Fruit fly (Drosophila melanogaster): ENCODE results near the gene Paip2.

Gene Paip2

dm6 chr3R:13012351-13012750 is 31.8 kb downstream of the Paip2 start (continued):
- TF ChIP-seq gsb-n (tag; optimal IDR thresholded peaks at IDR 0.05) = peak; percentile 14
- TF ChIP-seq Rfx (GFP tag; IDR thresholded peaks at IDR 0.05) = peak; percentile 75
- peak; percentile 77 for TF ChIP-seq dysf (GFP tag; IDR thresholded peaks at IDR 0.05)
- peak; percentile 52 for TF ChIP-seq CG16863 (GFP tag; optimal IDR thresholded peaks at IDR 0.05)
- peak; percentile 77 for TF ChIP-seq lab (GFP tag; optimal IDR thresholded peaks at IDR 0.05)
- TF ChIP-seq CG34422 (GFP tag; IDR thresholded peaks at IDR 0.05) = peak; percentile 86
- 0 out of 3 replicates have a peak, but pooled peaks have one; percentile 65 for TF ChIP-seq CG6175 (GFP tag; IDR thresholded peaks at IDR 0.05)
- peak; percentile 66 for TF ChIP-seq CG1647 (GFP tag; optimal IDR thresholded peaks at IDR 0.05)
- TF ChIP-seq sima (GFP tag; optimal IDR thresholded peaks at IDR 0.05) = no peak
- no peak for TF ChIP-seq Bteb2 (GFP tag; optimal IDR thresholded peaks at IDR 0.05)
- peak; percentile 21 for TF ChIP-seq Atf-2 (GFP tag; optimal IDR thresholded peaks at IDR 0.05)
- peak; percentile 55; the same call in 1 of the 2 replicates for TF ChIP-seq ranshi (GFP tag; IDR thresholded peaks at IDR 0.05)
- peak; percentile 53; the same call in 1 of the 3 replicates for TF ChIP-seq Dbx (GFP tag; IDR thresholded peaks at IDR 0.05)
- peak; percentile 14 for TF ChIP-seq CG15696 (tag; optimal IDR thresholded peaks at IDR 0.05)
- TF ChIP-seq lov (optimal IDR thresholded peaks at IDR 0.05) = no peak
- TF ChIP-seq lov (GFP tag; IDR thresholded peaks at IDR 0.05) = 0 out of 3 replicates have a peak, but pooled peaks have one; percentile 57
- TF ChIP-seq CG31224 (GFP tag; IDR thresholded peaks at IDR 0.05) = peak; percentile 51
- TF ChIP-seq CG9609 (GFP tag; optimal IDR thresholded peaks at IDR 0.05) = peak; percentile 49
- TF ChIP-seq Max (GFP tag; optimal IDR thresholded peaks at IDR 0.05) = peak; percentile 30
- TF ChIP-seq CG3726 (GFP tag; IDR thresholded peaks at IDR 0.05) = no peak
- TF ChIP-seq CG12219 (GFP tag; optimal IDR thresholded peaks at IDR 0.05) = no peak
- peak; percentile 88 for TF ChIP-seq ewg (GFP tag; optimal IDR thresholded peaks at IDR 0.05)
- peak; percentile 61 for TF ChIP-seq Mad (GFP tag; optimal IDR thresholded peaks at IDR 0.05)
- no peak for TF ChIP-seq Poxn (GFP tag; IDR thresholded peaks at IDR 0.05)
- peak; percentile 18 for TF ChIP-seq pzg (GFP tag; optimal IDR thresholded peaks at IDR 0.05)
- TF ChIP-seq klu (GFP tag; IDR thresholded peaks at IDR 0.05) = peak; percentile 44; the same call in 1 of the 2 replicates
- TF ChIP-seq CG1024 (GFP tag; IDR thresholded peaks at IDR 0.05) = no peak
- peak; percentile 57 for TF ChIP-seq CG12299 (tag; optimal IDR thresholded peaks at IDR 0.05)
- TF ChIP-seq CG15514 (GFP tag; optimal IDR thresholded peaks at IDR 0.05) = peak; percentile 37
- TF ChIP-seq ftz-f1 (GFP tag; optimal IDR thresholded peaks at IDR 0.05) = peak; percentile 48
- TF ChIP-seq inv (GFP tag; IDR thresholded peaks at IDR 0.05; ENCODE audit: partially characterized antibody) = no peak
- TF ChIP-seq Side (GFP tag; optimal IDR thresholded peaks at IDR 0.05) = peak; percentile 55
- peak; percentile 54 for TF ChIP-seq crc (GFP tag; optimal IDR thresholded peaks at IDR 0.05)
- TF ChIP-seq CG15269 (tag; optimal IDR thresholded peaks at IDR 0.05) = no peak
- no peak for TF ChIP-seq salm (tag; optimal IDR thresholded peaks at IDR 0.05)
- TF ChIP-seq D (optimal IDR thresholded peaks at IDR 0.05) = no peak
- TF ChIP-seq D (GFP tag; optimal IDR thresholded peaks at IDR 0.05) = peak; percentile 40
- TF ChIP-seq insv (GFP tag; optimal IDR thresholded peaks at IDR 0.05) = no peak
- peak; percentile 76 for TF ChIP-seq lbe (GFP tag; optimal IDR thresholded peaks at IDR 0.05)
- peak; percentile 73 for TF ChIP-seq disco-r (GFP tag; optimal IDR thresholded peaks at IDR 0.05)
- peak in 1 of 2 experiments; percentile 11 for TF ChIP-seq Hr78 (GFP tag; optimal IDR thresholded peaks at IDR 0.05)
- peak; percentile 29 for TF ChIP-seq YL-1 (GFP tag; optimal IDR thresholded peaks at IDR 0.05)
- peak; percentile 26 for TF ChIP-seq Deaf1 (tag; optimal IDR thresholded peaks at IDR 0.05)
- TF ChIP-seq fd64A (GFP tag; optimal IDR thresholded peaks at IDR 0.05) = peak; percentile 0
- TF ChIP-seq CG8089 (GFP tag; optimal IDR thresholded peaks at IDR 0.05) = peak; percentile 55
- no peak for TF ChIP-seq gfzf (GFP tag; optimal IDR thresholded peaks at IDR 0.05)
- TF ChIP-seq sqz (GFP tag; optimal IDR thresholded peaks at IDR 0.05) = peak; percentile 68
- TF ChIP-seq CTCF (GFP tag; optimal IDR thresholded peaks at IDR 0.05) = no peak
- TF ChIP-seq CG4282 (GFP tag; optimal IDR thresholded peaks at IDR 0.05) = peak; percentile 51
- peak; percentile 58 for TF ChIP-seq E2f1 (GFP tag; IDR thresholded peaks at IDR 0.05)
- peak; percentile 7 for TF ChIP-seq odd (GFP tag; optimal IDR thresholded peaks at IDR 0.05)
- peak in 1 of 2 experiments; percentile 45 for TF ChIP-seq bsh (GFP tag; optimal IDR thresholded peaks at IDR 0.05)
